Fruit fly (Drosophila melanogaster) whole organism, embryonic: ENCODE data around the gene Gclc.

Source experiments
- Abd-B ChIP-seq: fragments of 200-800 bp; sonication (Bioruptor generic); optimal IDR thresholded peaks from 2 replicates; lab custom pipeline; 2018; ENCODE audit warnings: missing biosample characterization, mild to moderate bottlenecking, missing genetic modification characterization, moderate library complexity
- Ada2b ChIP-seq: fragments of 200-800 bp; sonication (Bioruptor generic); IDR thresholded peaks from 2 replicates; pipeline ENCODE4 v1.3.6; 2022; ENCODE audit warnings: missing biosample characterization, missing genetic modification characterization
- Adf1 ChIP-seq: fragments of 200-800 bp; sonication (Bioruptor generic); IDR thresholded peaks from 2 replicates; pipeline ENCODE4 v1.3.6; 2022; ENCODE audit warnings: missing biosample characterization, missing genetic modification characterization
- CG10274 ChIP-seq: fragments of 200-800 bp; sonication (Bioruptor generic); optimal IDR thresholded peaks from 3 replicates; lab custom pipeline; 2017; ENCODE audit warnings: missing biosample characterization, mild to moderate bottlenecking, missing genetic modification characterization
- CG10543 ChIP-seq: fragments of 200-800 bp; sonication (Bioruptor generic); optimal IDR thresholded peaks from 3 replicates; lab custom pipeline; 2017; ENCODE audit warnings: missing biosample characterization, mild to moderate bottlenecking, missing genetic modification characterization, moderate library complexity
- CG11398 ChIP-seq: fragments of 200-800 bp; sonication (Bioruptor generic); optimal IDR thresholded peaks from 2 replicates; lab custom pipeline; 2016; ENCODE audit warnings: missing biosample characterization, missing genetic modification characterization
- CG14014 ChIP-seq: fragments of 200-800 bp; sonication (Bioruptor generic); IDR thresholded peaks from 2 replicates; pipeline ENCODE4 v1.3.6; 2022; ENCODE audit warnings: missing biosample characterization, missing genetic modification characterization
- CG15514 ChIP-seq: fragments of 200-800 bp; sonication (Bioruptor generic); optimal IDR thresholded peaks from 3 replicates; lab custom pipeline; 2017; ENCODE audit warnings: missing biosample characterization, missing genetic modification characterization, mild to moderate bottlenecking, moderate library complexity, missing genetic modification reagents
- CG1603 ChIP-seq: fragments of 200-800 bp; sonication (Bioruptor generic); optimal IDR thresholded peaks from 2 replicates; lab custom pipeline; 2019; ENCODE audit warnings: missing biosample characterization, mild to moderate bottlenecking, missing genetic modification characterization, moderate library complexity
- CG17186 ChIP-seq: fragments of 200-800 bp; sonication (Bioruptor generic); optimal IDR thresholded peaks from 3 replicates; lab custom pipeline; 2017; ENCODE audit warnings: missing biosample characterization, missing genetic modification reagents, missing genetic modification characterization
- CG2120 ChIP-seq: fragments of 200-800 bp; sonication (Bioruptor generic); optimal IDR thresholded peaks from 3 replicates; lab custom pipeline; 2016; ENCODE audit warnings: missing biosample characterization, missing genetic modification characterization
- CG33557 ChIP-seq: fragments of 200-800 bp; sonication (Bioruptor generic); optimal IDR thresholded peaks from 2 replicates; lab custom pipeline; 2019; ENCODE audit warnings: missing biosample characterization, mild to moderate bottlenecking, missing genetic modification characterization, moderate library complexity
- CG3407 ChIP-seq: fragments of 200-800 bp; sonication (Bioruptor generic); optimal IDR thresholded peaks from 2 replicates; lab custom pipeline; 2018; ENCODE audit warnings: missing biosample characterization, mild to moderate bottlenecking, missing genetic modification characterization
- CG34422 ChIP-seq: fragments of 200-800 bp; sonication (Bioruptor generic); IDR thresholded peaks from 3 replicates; pipeline ENCODE4 v1.3.6; 2022; ENCODE audit warnings: missing biosample characterization, missing genetic modification characterization
- CG4360 ChIP-seq: fragments of 200-800 bp; sonication (Bioruptor generic); IDR thresholded peaks from 2 replicates; pipeline ENCODE4 v1.3.6; 2022; ENCODE audit warnings: missing biosample characterization, missing genetic modification characterization
- CG4820 ChIP-seq: fragments of 200-800 bp; sonication (Bioruptor generic); optimal IDR thresholded peaks from 3 replicates; lab custom pipeline; 2016; ENCODE audit warnings: missing biosample characterization, missing genetic modification characterization
- CG6689 ChIP-seq: fragments of 200-800 bp; sonication (Bioruptor generic); IDR thresholded peaks from 2 replicates; pipeline ENCODE4 v1.3.6; 2022; ENCODE audit warnings: missing biosample characterization, missing genetic modification characterization
- CG8388 ChIP-seq: fragments of 200-800 bp; sonication (Bioruptor generic); optimal IDR thresholded peaks from 2 replicates; lab custom pipeline; 2019; ENCODE audit warnings: missing biosample characterization, mild to moderate bottlenecking, missing genetic modification characterization, moderate library complexity
- CG8924 ChIP-seq: fragments of 200-800 bp; optimal IDR thresholded peaks from 3 replicates; lab custom pipeline; 2019; ENCODE audit warnings: missing biosample characterization, mild to moderate bottlenecking, missing genetic modification characterization, moderate library complexity
- Ets65A ChIP-seq: fragments of 200-800 bp; sonication (Bioruptor generic); peaks from one replicate; lab custom pipeline; 2016; ENCODE audit warnings: missing biosample characterization, missing genetic modification characterization
- HmgZ ChIP-seq: fragments of 200-800 bp; sonication (Bioruptor generic); optimal IDR thresholded peaks from 2 replicates; lab custom pipeline; 2018; ENCODE audit warnings: missing biosample characterization, mild to moderate bottlenecking, missing genetic modification characterization
- Hr78 ChIP-seq, 2 experiments: fragments of 200-800 bp in 1 of 2; fragments of >200 bp in 1 of 2; sonication (Bioruptor generic) in 1 of 2; optimal IDR thresholded peaks; 2 replicates each; lab custom pipeline; 2017 to 2019; ENCODE audit warnings: missing biosample characterization in 2 of 2, missing genetic modification characterization in 2 of 2, mild to moderate bottlenecking in 1 of 2, moderate library complexity in 1 of 2
- Lpt ChIP-seq: fragments of >200 bp; optimal IDR thresholded peaks from 2 replicates; lab custom pipeline; 2018; ENCODE audit warnings: missing biosample characterization, missing genetic modification characterization
- Med ChIP-seq: fragments of 200-800 bp; sonication (Bioruptor generic); peaks from one replicate; lab custom pipeline; 2016; ENCODE audit warnings: missing biosample characterization, missing genetic modification characterization, mild to moderate bottlenecking, inconsistent platforms, moderate library complexity
- Pdp1 ChIP-seq, 2 experiments: fragments of 200-800 bp; sonication (Bioruptor generic); optimal IDR thresholded peaks; 3 replicates each; lab custom pipeline; 2016; ENCODE audit warnings: missing biosample characterization in 2 of 2, missing genetic modification characterization in 2 of 2, mild to moderate bottlenecking in 1 of 2, moderate library complexity in 1 of 2
- Ptx1 ChIP-seq: fragments of 200-800 bp; sonication (Bioruptor generic); IDR thresholded peaks from 2 replicates; pipeline ENCODE4 v1.3.6; 2022; ENCODE audit warnings: missing biosample characterization, missing genetic modification characterization
- Rfx ChIP-seq: fragments of 200-800 bp; sonication (Bioruptor generic); IDR thresholded peaks from 2 replicates; pipeline ENCODE4 v1.3.6; 2022; ENCODE audit warnings: missing biosample characterization, missing genetic modification characterization
- Tbp ChIP-seq: fragments of >200 bp; optimal IDR thresholded peaks from 2 replicates; lab custom pipeline; 2018; ENCODE audit warnings: missing biosample characterization, missing genetic modification characterization
- bbx ChIP-seq: fragments of 200-800 bp; sonication (Bioruptor generic); IDR thresholded peaks from 2 replicates; pipeline ENCODE4 v1.3.6; 2022; ENCODE audit warnings: missing biosample characterization, missing genetic modification characterization; ENCODE audit not compliant: partially characterized antibody
- bigmax ChIP-seq: fragments of 200-800 bp; sonication (Bioruptor generic); optimal IDR thresholded peaks from 2 replicates; lab custom pipeline; 2018; ENCODE audit warnings: missing biosample characterization, mild to moderate bottlenecking, missing genetic modification characterization
- cg ChIP-seq: fragments of 200-800 bp; sonication (Bioruptor generic); optimal IDR thresholded peaks from 3 replicates; lab custom pipeline; 2019; ENCODE audit warnings: missing biosample characterization, mild to moderate bottlenecking, missing genetic modification characterization, moderate library complexity
- dysf ChIP-seq: fragments of 200-800 bp; sonication (Bioruptor generic); IDR thresholded peaks from 3 replicates; pipeline ENCODE4 v1.3.6; 2022; ENCODE audit warnings: missing biosample characterization, missing genetic modification characterization
- exex ChIP-seq: fragments of 200-800 bp; sonication (Bioruptor generic); optimal IDR thresholded peaks from 4 replicates; lab custom pipeline; 2018; ENCODE audit warnings: missing biosample characterization, mild to moderate bottlenecking, missing genetic modification characterization, moderate library complexity
- hbn ChIP-seq: fragments of 200-800 bp; sonication (Bioruptor generic); IDR thresholded peaks from 2 replicates; pipeline ENCODE4 v1.3.6; 2022; ENCODE audit warnings: missing biosample characterization, missing genetic modification characterization; ENCODE audit not compliant: partially characterized antibody
- lab ChIP-seq: fragments of 200-800 bp; sonication (Bioruptor generic); optimal IDR thresholded peaks from 3 replicates; lab custom pipeline; 2017; ENCODE audit warnings: missing biosample characterization, missing genetic modification characterization, mild to moderate bottlenecking, moderate library complexity, missing genetic modification reagents
- mam ChIP-seq: fragments of 200-800 bp; sonication (Bioruptor generic); optimal IDR thresholded peaks from 3 replicates; lab custom pipeline; 2016; ENCODE audit warnings: missing biosample characterization, missing genetic modification characterization
- pnt ChIP-seq: fragments of 200-800 bp; sonication (Bioruptor generic); optimal IDR thresholded peaks from 3 replicates; lab custom pipeline; 2016; ENCODE audit warnings: missing biosample characterization, missing genetic modification characterization
- prd ChIP-seq, 3 experiments: fragments of >200 bp in 2 of 3; fragments of 200-800 bp in 1 of 3; sonication (Bioruptor generic) in 1 of 3; optimal IDR thresholded peaks in 2 of 3; IDR thresholded peaks in 1 of 3; 2 replicates in 2 of 3; 3 replicates in 1 of 3; pipeline versions ENCODE4 v1.3.6 to Lab custom; 2017 to 2022; ENCODE audit warnings: missing biosample characterization in 1 of 3, missing genetic modification characterization in 1 of 3
- row ChIP-seq: fragments of 200-800 bp; sonication (Bioruptor generic); IDR thresholded peaks from 3 replicates; pipeline ENCODE4 v1.3.6; 2022; ENCODE audit warnings: missing biosample characterization, missing genetic modification characterization
- sens ChIP-seq: fragments of 200-800 bp; sonication (Bioruptor generic); peaks from one replicate; lab custom pipeline; 2016; ENCODE audit warnings: missing biosample characterization, missing genetic modification characterization
- slbo ChIP-seq: fragments of 200-800 bp; sonication (Bioruptor generic); IDR thresholded peaks from 2 replicates; pipeline ENCODE4 v1.3.6; 2022; ENCODE audit warnings: missing biosample characterization, missing genetic modification characterization
- tll ChIP-seq, 2 experiments: fragments of 200-800 bp in 1 of 2; fragments of >200 bp in 1 of 2; sonication (Bioruptor generic) in 1 of 2; optimal IDR thresholded peaks; 2 replicates each; lab custom pipeline; 2017 to 2019; ENCODE audit warnings: missing biosample characterization in 2 of 2, missing genetic modification characterization in 2 of 2, mild to moderate bottlenecking in 1 of 2, moderate library complexity in 1 of 2
- trem ChIP-seq: fragments of 200-800 bp; optimal IDR thresholded peaks from 3 replicates; lab custom pipeline; 2019; ENCODE audit warnings: missing biosample characterization, mild to moderate bottlenecking, missing genetic modification characterization, moderate library complexity
- twi ChIP-seq: fragments of 200-800 bp; optimal IDR thresholded peaks from 2 replicates; lab custom pipeline; 2019; ENCODE audit warnings: missing biosample characterization, mild to moderate bottlenecking, missing genetic modification characterization, moderate library complexity
- vvl ChIP-seq: fragments of 200-800 bp; sonication (Bioruptor generic); IDR thresholded peaks from 2 replicates; pipeline ENCODE4 v1.3.6; 2022; ENCODE audit warnings: missing biosample characterization, missing genetic modification characterization

The Gclc gene

dm6 chrX:8087113-8087512 is 28.8 kb downstream of the Gclc start, which contains the start of gene CG2256:
Gene CG2256, minus strand, starts transcription at chrX:8087213.
- no peak for TF ChIP-seq CG17186 (GFP tag; lab: Kevin White, UChicago)
- peak; percentile 39; the same call in 1 of the 2 replicates for TF ChIP-seq CG4360

DNA sequence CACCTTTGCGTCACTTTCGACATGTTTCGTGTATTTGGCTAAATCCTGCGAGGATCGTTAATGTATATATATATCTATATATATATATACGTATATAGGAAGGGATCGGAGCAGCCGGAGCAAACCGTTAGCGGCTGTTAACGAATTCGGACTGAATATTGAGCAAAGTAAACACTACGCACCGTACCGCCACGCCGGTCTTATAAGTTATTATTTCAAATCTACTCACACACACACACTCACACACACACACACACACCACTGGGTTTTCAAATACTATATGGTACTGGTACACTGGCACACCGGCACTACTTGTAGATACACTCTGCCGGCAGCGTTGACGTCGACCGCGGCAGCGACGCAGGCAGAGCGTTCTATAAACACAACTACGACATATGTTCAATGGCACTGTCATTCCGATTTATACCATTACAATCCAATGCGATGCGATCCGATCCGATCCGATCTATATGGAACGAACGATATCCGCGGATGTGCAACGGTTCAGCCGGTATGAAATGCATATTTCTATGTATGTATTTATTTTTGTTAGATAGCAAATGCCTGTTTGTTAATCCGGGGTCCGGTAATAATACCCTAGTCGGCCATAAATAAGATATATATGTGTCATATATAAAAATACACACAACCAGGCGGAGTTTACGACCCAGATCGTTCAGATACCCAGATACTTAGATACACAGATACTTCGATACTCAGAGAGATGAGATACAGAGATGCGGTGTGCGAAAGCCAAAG is 34.3 kb downstream of the Gclc start, which contains the start of gene Ldsdh1:
Gene Ldsdh1 (minus strand): TSS at position 179 of the 759 bp plus-strand sequence.
- TF ChIP-seq CG15514 (GFP tag; lab: Kevin White, UChicago) (no peak), HmgZ (tag; lab: Kevin White, UChicago) (peak; percentile 12), lab (GFP tag; lab: Kevin White, UChicago) (peak; percentile 44), tll (GFP tag; optimal IDR thresholded peaks at IDR 0.05; lab: Kevin White, UChicago) (no peak), CG11398 (no peak), CG8388 (no peak), cg (GFP tag; lab: Kevin White, UChicago) (peak; percentile 77), exex (tag; lab: Kevin White, UChicago) (peak; percentile 39), Lpt (GFP tag; lab: Kevin White, UChicago) (no peak), Ada2b (GFP tag; lab: Robert Waterston, UW) (no peak), CG34422 (peak; percentile 11; the same call in 1 of the 3 replicates), CG10274 (peak; percentile 63), Adf1 (peak; percentile 94), CG10543 (GFP tag; lab: Kevin White, UChicago) (peak; percentile 51), twi (tag; lab: Kevin White, UChicago) (peak; percentile 74)

- 0 out of 2 replicates have a peak, but pooled peaks have one; percentile 8 for TF ChIP-seq vvl (GFP tag; lab: Robert Waterston, UW)
- TF ChIP-seq Med (GFP tag; lab: Kevin White, UChicago): peak; percentile 56
- peak; percentile 2 for TF ChIP-seq Abd-B (GFP tag; lab: Kevin White, UChicago)
- peak; percentile 51 for TF ChIP-seq row (GFP tag; lab: Robert Waterston, UW)
- no peak for TF ChIP-seq CG8924 (tag; lab: Kevin White, UChicago)
- no peak for TF ChIP-seq bigmax (GFP tag; lab: Kevin White, UChicago)
- TF ChIP-seq hbn (GFP tag; lab: Robert Waterston, UW): no peak
- TF ChIP-seq CG3407 (GFP tag; lab: Kevin White, UChicago): no peak
- TF ChIP-seq CG14014 (GFP tag; lab: Robert Waterston, UW): peak; percentile 18; the same call in 1 of the 2 replicates
- peak in 1 of 2 experiments; percentile 32 for TF ChIP-seq Hr78 (GFP tag; optimal IDR thresholded peaks at IDR 0.05; lab: Kevin White, UChicago)
- TF ChIP-seq Ets65A (GFP tag; lab: Kevin White, UChicago): peak; percentile 80
- TF ChIP-seq CG6689: 0 out of 2 replicates have a peak, but pooled peaks have one; percentile 33
- TF ChIP-seq sens (GFP tag; lab: Kevin White, UChicago): peak; percentile 86
- TF ChIP-seq bbx (GFP tag; lab: Robert Waterston, UW): no peak
- no peak for TF ChIP-seq Tbp (GFP tag; lab: Kevin White, UChicago)
- TF ChIP-seq Pdp1 (GFP tag; optimal IDR thresholded peaks at IDR 0.05; lab: Kevin White, UChicago): peak in 1 of 2 experiments; percentile 60
- TF ChIP-seq slbo (GFP tag; lab: Robert Waterston, UW): peak; percentile 41; the same call in 1 of the 2 replicates
- TF ChIP-seq pnt: no peak
- TF ChIP-seq Rfx (GFP tag; lab: Robert Waterston, UW): peak; percentile 31; the same call in 1 of the 2 replicates
- 0 out of 2 replicates have a peak, but pooled peaks have one; percentile 25 for TF ChIP-seq Ptx1 (GFP tag; lab: Robert Waterston, UW)
- TF ChIP-seq CG4820 (GFP tag; lab: Kevin White, UChicago): no peak
- TF ChIP-seq trem (tag; lab: Kevin White, UChicago): no peak
- TF ChIP-seq CG33557 (GFP tag; lab: Kevin White, UChicago): no peak
- TF ChIP-seq prd (optimal IDR thresholded peaks at IDR 0.05; lab: Kevin White, UChicago): no peak
- peak; percentile 50; the same call in 2 of the 3 replicates for TF ChIP-seq prd (GFP tag; IDR thresholded peaks at IDR 0.05; lab: Robert Waterston, UW)
- TF ChIP-seq CG2120 (GFP tag; lab: Kevin White, UChicago): peak; percentile 21
- peak; percentile 9 for TF ChIP-seq mam (GFP tag; lab: Kevin White, UChicago)
- TF ChIP-seq CG1603 (tag; lab: Kevin White, UChicago): no peak
- TF ChIP-seq dysf (GFP tag; lab: Robert Waterston, UW): 0 out of 3 replicates have a peak, but pooled peaks have one; percentile 18
Measured at dm6 chrX:8080174-8080573, 35.8 kb downstream of the Gclc start.
